Fruit fly (Drosophila melanogaster) whole organism, adult: ENCODE data around the gene CG5704.

Experiments used
- CG11617 ChIP-seq: fragments of 200-800 bp; sonication (Bioruptor generic); optimal IDR thresholded peaks from 2 replicates; lab custom pipeline; 2017; ENCODE audit warnings: mild to moderate bottlenecking, missing biosample characterization, missing genetic modification reagents, missing genetic modification characterization
- CG12768 ChIP-seq: fragments of 200-800 bp; sonication (Bioruptor generic); optimal IDR thresholded peaks from 2 replicates; lab custom pipeline; 2017; ENCODE audit warnings: missing biosample characterization, missing genetic modification characterization, mild to moderate bottlenecking, moderate library complexity, missing genetic modification reagents
- CG14711 ChIP-seq: fragments of 200-800 bp; sonication (Bioruptor generic); optimal IDR thresholded peaks from 2 replicates; lab custom pipeline; 2018; ENCODE audit warnings: missing biosample characterization, mild to moderate bottlenecking, missing genetic modification characterization, moderate library complexity
- CG1620 ChIP-seq: fragments of 200-800 bp; sonication (Bioruptor generic); optimal IDR thresholded peaks from 2 replicates; lab custom pipeline; 2016; ENCODE audit warnings: missing biosample characterization, missing genetic modification characterization
- CG33017 ChIP-seq: fragments of 200-800 bp; sonication (Bioruptor generic); optimal IDR thresholded peaks from 2 replicates; lab custom pipeline; 2018; ENCODE audit warnings: missing biosample characterization, mild to moderate bottlenecking, missing genetic modification characterization, moderate library complexity
- CG5204 ChIP-seq: fragments of 200-800 bp; sonication (Bioruptor generic); optimal IDR thresholded peaks from 2 replicates; lab custom pipeline; 2016; ENCODE audit warnings: missing biosample characterization, missing genetic modification characterization
- CG7045 ChIP-seq: fragments of 200-800 bp; sonication (Bioruptor generic); optimal IDR thresholded peaks from 2 replicates; lab custom pipeline; 2017; ENCODE audit warnings: missing biosample characterization, mild to moderate bottlenecking, missing genetic modification characterization
- CG7101 ChIP-seq: fragments of 200-800 bp; sonication (Bioruptor generic); optimal IDR thresholded peaks from 2 replicates; lab custom pipeline; 2018; ENCODE audit warnings: missing biosample characterization, mild to moderate bottlenecking, missing genetic modification characterization, moderate library complexity
- Clk ChIP-seq: fragments of 200-800 bp; sonication (Bioruptor generic); optimal IDR thresholded peaks from 2 replicates; lab custom pipeline; 2017; ENCODE audit warnings: missing biosample characterization, missing genetic modification characterization
- Crg-1 ChIP-seq: fragments of 200-800 bp; sonication (Bioruptor generic); optimal IDR thresholded peaks from 2 replicates; lab custom pipeline; 2016; ENCODE audit warnings: missing biosample characterization, missing genetic modification characterization
- Hr96 ChIP-seq: fragments of 200-800 bp; sonication (Bioruptor generic); optimal IDR thresholded peaks from 2 replicates; lab custom pipeline; 2016; ENCODE audit warnings: missing biosample characterization, missing genetic modification characterization
- Mnt ChIP-seq: fragments of 200-800 bp; sonication (Bioruptor generic); optimal IDR thresholded peaks from 2 replicates; lab custom pipeline; 2016; ENCODE audit warnings: missing biosample characterization, mild to moderate bottlenecking, missing genetic modification characterization
- bab1 ChIP-seq: fragments of 200-800 bp; sonication (Bioruptor generic); optimal IDR thresholded peaks from 3 replicates; lab custom pipeline; 2019; ENCODE audit warnings: missing biosample characterization, mild to moderate bottlenecking, missing genetic modification characterization, moderate library complexity
- cic ChIP-seq: fragments of 200-800 bp; sonication (Bioruptor generic); optimal IDR thresholded peaks from 2 replicates; lab custom pipeline; 2017; ENCODE audit warnings: missing biosample characterization, mild to moderate bottlenecking, missing genetic modification characterization, moderate library complexity
- cnc ChIP-seq, 2 experiments: fragments of >200 bp; optimal IDR thresholded peaks; 2 replicates each; lab custom pipeline; 2017
- kay ChIP-seq: fragments of 200-800 bp; sonication (Bioruptor generic); peaks from one replicate; lab custom pipeline; 2016; ENCODE audit warnings: missing biosample characterization, missing genetic modification characterization, borderline replicate concordance
- ovo ChIP-seq: fragments of 200-800 bp; sonication (Bioruptor generic); optimal IDR thresholded peaks from 2 replicates; lab custom pipeline; 2016; ENCODE audit warnings: missing biosample characterization, missing genetic modification characterization
- pad ChIP-seq: fragments of 200-800 bp; sonication (Bioruptor generic); optimal IDR thresholded peaks from 3 replicates; lab custom pipeline; 2017; ENCODE audit warnings: missing biosample characterization, missing genetic modification characterization, mild to moderate bottlenecking, moderate library complexity, missing genetic modification reagents
- tj ChIP-seq: fragments of 200-800 bp; sonication (Bioruptor generic); optimal IDR thresholded peaks from 3 replicates; lab custom pipeline; 2017; ENCODE audit warnings: missing biosample characterization, mild to moderate bottlenecking, missing genetic modification characterization, moderate library complexity
- toe ChIP-seq: fragments of 200-800 bp; sonication (Bioruptor generic); optimal IDR thresholded peaks from 2 replicates; lab custom pipeline; 2016; ENCODE audit warnings: missing biosample characterization, missing genetic modification characterization

CG5704 gene

dm6 chr3L:2158689-2159310 lies 12.0 kb downstream of the CG5704 start:
- TF ChIP-seq CG33017 (tag; lab: Kevin White, UChicago) (no peak), CG14711 (tag; lab: Kevin White, UChicago) (no peak), CG11617 (GFP tag; lab: Kevin White, UChicago) (no peak), CG1620 (GFP tag; lab: Kevin White, UChicago) (no peak), toe (GFP tag; lab: Kevin White, UChicago) (no peak), CG12768 (GFP tag; lab: Kevin White, UChicago) (no peak), Mnt (GFP tag; lab: Kevin White, UChicago) (no peak), pad (no peak), CG7101 (no peak), cnc (optimal IDR thresholded peaks at IDR 0.05; lab: Kevin White, UChicago) (no peak), kay (GFP tag; lab: Kevin White, UChicago) (no peak), tj (GFP tag; lab: Kevin White, UChicago) (no peak), ovo (GFP tag; lab: Kevin White, UChicago) (no peak), cic (GFP tag; lab: Kevin White, UChicago) (no peak), Clk (GFP tag; lab: Kevin White, UChicago) (no peak), CG7045 (GFP tag; lab: Kevin White, UChicago) (no peak), Crg-1 (GFP tag; lab: Kevin White, UChicago) (no peak), bab1 (no peak), CG5204 (no peak), Hr96 (GFP tag; lab: Kevin White, UChicago) (no peak)

- no peak for TF ChIP-seq CG5204
- no peak for TF ChIP-seq CG33017 (tag; lab: Kevin White, UChicago)
- no peak for TF ChIP-seq Clk (GFP tag; lab: Kevin White, UChicago)
- TF ChIP-seq Crg-1 (GFP tag; lab: Kevin White, UChicago), result no peak
- TF ChIP-seq kay (GFP tag; lab: Kevin White, UChicago), result peak; percentile 32
- TF ChIP-seq ovo (GFP tag; lab: Kevin White, UChicago), result no peak
Observed at dm6 chr3L:2157427-2157931, 13.3 kb downstream of the CG5704 start.

dm6 chr3L:2152730-2153129 lies 18.0 kb downstream of the CG5704 start:
- TF ChIP-seq cnc (optimal IDR thresholded peaks at IDR 0.05; lab: Kevin White, UChicago) (no peak), Clk (GFP tag; lab: Kevin White, UChicago) (no peak), bab1 (no peak), CG11617 (GFP tag; lab: Kevin White, UChicago) (no peak), pad (no peak), CG14711 (tag; lab: Kevin White, UChicago) (no peak), Hr96 (GFP tag; lab: Kevin White, UChicago) (no peak), toe (GFP tag; lab: Kevin White, UChicago) (no peak), cic (GFP tag; lab: Kevin White, UChicago) (no peak), ovo (GFP tag; lab: Kevin White, UChicago) (no peak), Crg-1 (GFP tag; lab: Kevin White, UChicago) (no peak), Mnt (GFP tag; lab: Kevin White, UChicago) (no peak), CG1620 (GFP tag; lab: Kevin White, UChicago) (no peak), CG7045 (GFP tag; lab: Kevin White, UChicago) (no peak), CG33017 (tag; lab: Kevin White, UChicago) (no peak), tj (GFP tag; lab: Kevin White, UChicago) (no peak), CG5204 (no peak), CG7101 (no peak), kay (GFP tag; lab: Kevin White, UChicago) (no peak), CG12768 (GFP tag; lab: Kevin White, UChicago) (no peak)

dm6 chr3L:2151588-2152372 lies 19.0 kb downstream of the CG5704 start, which contains the start of gene zormin:
Gene zormin, minus strand, starts transcription at chr3L:2151700.
- TF ChIP-seq ovo (GFP tag; lab: Kevin White, UChicago), result no peak
- TF ChIP-seq CG14711 (tag; lab: Kevin White, UChicago), result no peak
- TF ChIP-seq cnc (optimal IDR thresholded peaks at IDR 0.05; lab: Kevin White, UChicago), result no peak
- no peak for TF ChIP-seq CG33017 (tag; lab: Kevin White, UChicago)
- no peak for TF ChIP-seq Clk (GFP tag; lab: Kevin White, UChicago)
- TF ChIP-seq CG5204, result no peak
- TF ChIP-seq CG12768 (GFP tag; lab: Kevin White, UChicago), result no peak
- no peak for TF ChIP-seq Hr96 (GFP tag; lab: Kevin White, UChicago)
- TF ChIP-seq toe (GFP tag; lab: Kevin White, UChicago), result no peak
- TF ChIP-seq tj (GFP tag; lab: Kevin White, UChicago), result no peak
- no peak for TF ChIP-seq CG7101
- TF ChIP-seq kay (GFP tag; lab: Kevin White, UChicago), result peak; percentile 14
- TF ChIP-seq cic (GFP tag; lab: Kevin White, UChicago), result no peak
- TF ChIP-seq CG7045 (GFP tag; lab: Kevin White, UChicago), result no peak
- TF ChIP-seq Crg-1 (GFP tag; lab: Kevin White, UChicago), result no peak
- no peak for TF ChIP-seq CG11617 (GFP tag; lab: Kevin White, UChicago)
- TF ChIP-seq bab1, result peak; percentile 18

dm6 chr3L:2149664-2150063 lies 21.1 kb downstream of the CG5704 start:
- no peak for TF ChIP-seq CG7101
- TF ChIP-seq bab1, result no peak
- TF ChIP-seq pad, result no peak
- no peak for TF ChIP-seq kay (GFP tag; lab: Kevin White, UChicago)
- TF ChIP-seq CG1620 (GFP tag; lab: Kevin White, UChicago), result no peak
